Fruit fly (Drosophila melanogaster): Measurements from ENCODE around the gene CG4887.

DNA sequence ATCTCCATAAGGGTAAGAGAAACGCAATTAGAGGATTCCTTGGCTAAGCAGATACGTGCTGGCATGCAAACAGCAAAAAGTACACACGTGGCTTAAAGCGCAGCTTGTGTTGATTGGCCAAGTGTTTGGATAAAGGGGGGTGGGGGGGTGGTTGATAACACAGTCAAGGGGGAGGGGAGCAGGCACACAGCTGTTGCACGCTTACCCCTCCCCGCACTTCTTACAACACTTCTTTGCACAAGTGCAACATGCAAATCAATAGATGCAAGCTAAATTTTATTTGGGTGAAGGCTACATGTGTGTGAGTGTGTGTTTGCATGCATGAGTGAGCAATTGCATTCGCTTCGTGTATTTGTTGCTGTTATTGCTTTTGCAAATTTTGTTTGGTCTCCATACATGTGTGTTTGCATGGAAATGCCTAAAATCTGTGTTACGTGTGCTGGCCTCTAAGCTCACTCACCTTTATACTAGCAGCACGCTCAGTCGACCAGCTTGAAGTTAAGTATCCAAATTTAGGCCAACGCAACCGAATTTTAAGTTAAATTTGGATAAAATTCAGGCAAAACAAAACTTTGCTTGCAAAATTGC, 44.4 kb upstream of the CG4887 start:
- TF ChIP-seq EcR (GFP tag; optimal IDR thresholded peaks at IDR 0.05), result no peak
- no peak for TF ChIP-seq Pif1A (GFP tag; optimal IDR thresholded peaks at IDR 0.05)
- TF ChIP-seq CG4496 (GFP tag; IDR thresholded peaks at IDR 0.05), result no peak
- TF ChIP-seq fd96Ca (GFP tag; IDR thresholded peaks at IDR 0.05), result no peak
- TF ChIP-seq Ets98B (GFP tag; IDR thresholded peaks at IDR 0.05), result no peak
- no peak for TF ChIP-seq CG14655 (GFP tag; optimal IDR thresholded peaks at IDR 0.05)
- no peak for TF ChIP-seq CG12605 (GFP tag; IDR thresholded peaks at IDR 0.05)
- TF ChIP-seq D1 (tag; optimal IDR thresholded peaks at IDR 0.05), result no peak
- no peak for TF ChIP-seq CG8159 (tag; optimal IDR thresholded peaks at IDR 0.05)
- TF ChIP-seq Snoo (tag; optimal IDR thresholded peaks at IDR 0.05), result no peak
- TF ChIP-seq gl (tag; optimal IDR thresholded peaks at IDR 0.05), result no peak
- TF ChIP-seq CG13204 (GFP tag; optimal IDR thresholded peaks at IDR 0.05), result no peak
- TF ChIP-seq CG10348 (GFP tag; IDR thresholded peaks at IDR 0.05), result no peak
- no peak for TF ChIP-seq CG8301 (tag; optimal IDR thresholded peaks at IDR 0.05)

Measured in whole organism, pupa.